Fruit fly (Drosophila melanogaster): ENCODE measurements around the gene Reck.

Reck gene

DNA sequence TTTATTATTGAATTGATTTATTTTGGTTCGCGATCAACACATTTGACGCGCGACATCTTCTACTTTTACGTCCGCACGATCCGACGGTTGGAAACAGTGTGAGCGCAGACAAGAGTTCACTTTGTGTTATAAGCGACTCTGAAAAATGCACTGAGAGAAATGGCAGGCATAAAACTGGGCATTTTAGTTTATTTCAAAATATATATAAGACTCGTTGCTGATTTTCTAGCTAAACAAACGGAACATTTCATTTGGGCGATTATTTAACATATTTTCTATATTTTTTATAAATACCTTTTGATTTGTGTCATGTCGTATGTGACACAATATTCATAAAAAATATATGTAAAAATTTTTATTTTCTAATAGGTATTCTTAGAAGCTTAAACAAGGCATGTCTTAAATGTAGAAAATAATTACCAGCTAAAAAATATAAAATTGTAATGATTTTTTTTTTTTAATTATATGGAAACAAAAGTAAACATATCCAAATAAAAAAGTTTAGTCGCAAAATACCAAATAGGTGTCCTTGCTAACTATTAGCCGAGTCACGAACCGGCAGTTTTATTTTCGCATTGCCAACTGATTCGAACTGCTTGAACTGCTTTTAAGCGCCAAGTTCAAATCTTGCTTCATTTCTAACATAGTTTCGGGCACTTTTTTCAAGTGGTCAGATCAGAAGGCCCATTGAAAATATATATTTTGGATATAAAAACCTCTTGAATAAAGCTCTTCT lies at the start of gene Reck:
Reck (minus strand) TSS at position 106 of the 736 bp plus-strand sequence.
- TF ChIP-seq noc (tag; optimal IDR thresholded peaks at IDR 0.05) = no peak

DNA sequence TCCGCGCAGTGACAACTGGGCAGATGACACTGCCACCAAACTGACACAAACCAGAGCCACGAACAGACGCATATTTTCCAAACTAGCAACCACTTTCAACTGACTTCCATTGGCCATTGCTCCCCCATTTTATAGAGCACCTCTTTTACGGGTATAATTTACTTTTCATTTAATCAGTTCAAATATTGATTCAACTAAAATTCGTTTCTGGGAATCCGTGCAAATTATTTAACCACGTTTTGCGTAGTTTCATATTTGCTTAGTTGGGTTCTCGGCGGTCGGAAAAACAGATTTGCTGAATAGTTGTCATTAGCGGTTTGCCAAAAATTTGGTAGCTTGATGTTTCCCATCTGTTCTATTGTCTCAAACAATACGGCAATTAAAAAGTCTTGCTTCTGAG lies 47.7 kb upstream of the Reck start, which contains the start of gene CG13460:
CG13460 (minus strand) TSS at position 101 of the 400 bp plus-strand sequence.
- no peak for TF ChIP-seq noc (tag; optimal IDR thresholded peaks at IDR 0.05)

DNA sequence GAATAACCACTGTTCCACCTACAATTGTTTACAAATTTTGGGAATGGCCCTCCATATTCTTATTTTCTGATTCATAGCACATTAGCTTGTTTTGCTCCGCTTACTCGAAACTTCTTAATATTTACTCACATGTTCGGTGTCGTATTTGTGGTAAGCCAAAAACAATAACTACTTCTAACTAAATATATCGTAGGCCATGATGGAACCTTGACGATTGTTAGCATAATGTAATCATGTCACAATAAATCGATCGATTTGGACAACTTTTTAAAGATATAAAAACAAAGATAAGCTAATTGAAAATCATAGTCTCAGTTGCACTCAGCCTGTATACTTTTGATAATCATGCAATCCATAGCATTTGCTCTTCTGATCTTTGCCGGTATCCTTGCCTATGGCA lies 40.6 kb upstream of the Reck start, which contains the start of gene EAChm:
EAChm (plus strand) TSS at position 301 of the 400 bp plus-strand sequence.
- no peak for TF ChIP-seq noc (tag; optimal IDR thresholded peaks at IDR 0.05)

- TF ChIP-seq noc (tag; optimal IDR thresholded peaks at IDR 0.05) = no peak
These were observed 40.2 kb upstream of the Reck start, which contains the start of gene CG18649 for dm6 chr3L:15054035-15054434. TSS of gene CG18649 (minus strand) at chr3L:15054135.

dm6 chr3L:15053251-15053650 lies 39.4 kb upstream of the Reck start, which contains the start of gene CG43680:
TSS of gene CG43680 (minus strand) at chr3L:15053351.
- no peak for TF ChIP-seq noc (tag; optimal IDR thresholded peaks at IDR 0.05)

dm6 chr3L:15052390-15052789 lies 38.5 kb upstream of the Reck start, which contains the start of gene CG13461:
TSS of gene CG13461 (minus strand) at chr3L:15052490.
- no peak for TF ChIP-seq noc (tag; optimal IDR thresholded peaks at IDR 0.05)

dm6 chr3L:15051325-15051724 lies 37.5 kb upstream of the Reck start, which contains the start of gene CG43679:
TSS of gene CG43679 (minus strand) at chr3L:15051425.
- TF ChIP-seq noc (tag; optimal IDR thresholded peaks at IDR 0.05) = no peak

dm6 chr3L:15050706-15051105 lies 36.8 kb upstream of the Reck start, which contains the start of gene CG12310:
TSS of gene CG12310 (minus strand) at chr3L:15050806.
- no peak for TF ChIP-seq noc (tag; optimal IDR thresholded peaks at IDR 0.05)

- TF ChIP-seq noc (tag; optimal IDR thresholded peaks at IDR 0.05) = no peak
These were observed 36.2 kb upstream of the Reck start, which contains the start of gene CG18581 for dm6 chr3L:15050109-15050508. TSS of gene CG18581 (minus strand) at chr3L:15050209.

dm6 chr3L:15049395-15049794 lies 35.5 kb upstream of the Reck start, which contains the start of gene CG43678:
TSS of gene CG43678 (minus strand) at chr3L:15049495.
- TF ChIP-seq noc (tag; optimal IDR thresholded peaks at IDR 0.05) = no peak

- no peak for TF ChIP-seq noc (tag; optimal IDR thresholded peaks at IDR 0.05)
These were observed 34.2 kb upstream of the Reck start for dm6 chr3L:15048091-15048490.

DNA sequence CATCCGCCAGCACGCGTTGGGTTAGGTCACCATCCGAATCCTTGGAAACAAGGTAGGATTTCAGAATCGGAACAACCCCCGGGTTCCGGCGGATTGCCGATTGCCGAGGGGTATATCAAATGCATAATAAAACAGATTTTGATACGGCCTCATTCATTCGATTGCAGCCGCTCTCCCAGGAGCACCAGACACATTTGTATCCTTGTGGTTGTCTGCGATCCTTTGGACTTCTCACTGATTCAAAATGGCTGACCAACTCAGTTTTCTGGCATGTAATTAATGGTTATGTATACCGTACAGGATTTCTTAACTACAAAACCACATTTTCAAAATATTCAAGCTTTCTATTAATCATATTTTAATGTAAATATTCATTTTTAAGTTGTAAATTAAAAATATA lies 33.7 kb upstream of the Reck start:
- no peak for TF ChIP-seq noc (tag; optimal IDR thresholded peaks at IDR 0.05)

DNA sequence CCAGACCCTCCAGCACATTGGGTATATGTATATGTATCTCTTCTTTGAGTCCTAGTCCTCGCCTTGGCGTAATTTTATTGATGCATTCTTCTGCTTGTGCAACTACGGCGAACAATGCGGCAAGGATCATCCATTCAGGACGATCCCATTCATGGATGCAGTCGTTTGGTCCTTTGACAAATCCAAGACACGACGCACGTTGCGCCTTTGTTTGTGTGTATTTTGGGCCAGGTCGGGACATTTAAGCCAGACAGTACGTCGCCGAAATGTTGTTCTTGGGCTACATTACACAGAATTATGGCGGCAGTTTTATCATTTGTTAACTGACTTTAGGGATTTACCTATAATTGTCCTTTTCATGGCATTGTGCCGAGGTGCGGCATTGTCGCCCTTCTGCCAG lies 31.3 kb upstream of the Reck start:
- TF ChIP-seq noc (tag; optimal IDR thresholded peaks at IDR 0.05) = no peak

DNA sequence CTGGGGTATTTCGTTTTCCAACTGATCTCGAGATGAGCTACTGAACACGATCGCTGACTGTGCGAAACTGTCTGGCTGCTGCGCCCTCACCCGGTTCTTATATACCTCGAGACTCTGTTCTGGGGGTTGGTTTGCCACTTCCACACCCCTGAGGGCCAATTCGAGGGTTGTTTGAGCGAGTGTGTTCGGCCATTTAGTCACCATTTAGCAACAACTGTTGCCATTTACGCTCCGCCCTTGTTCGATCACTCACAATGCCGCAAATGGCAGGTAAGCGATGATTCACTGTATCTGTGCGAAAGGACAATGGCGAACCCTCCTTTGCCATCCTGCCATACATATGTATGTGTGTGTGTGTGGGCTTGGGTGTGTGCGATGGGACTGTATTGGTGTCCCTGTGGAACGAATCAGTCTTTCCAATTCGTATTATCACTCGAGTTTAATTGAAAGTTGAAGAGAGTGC lies 30.0 kb upstream of the Reck start, which contains the start of gene ind:
ind (minus strand) TSS at position 51 of the 463 bp plus-strand sequence.
- TF ChIP-seq noc (tag; optimal IDR thresholded peaks at IDR 0.05) = no peak

- TF ChIP-seq noc (tag; optimal IDR thresholded peaks at IDR 0.05) = no peak
These were observed 29.6 kb upstream of the Reck start for dm6 chr3L:15043465-15043864.

- no peak for TF ChIP-seq noc (tag; optimal IDR thresholded peaks at IDR 0.05)
These were observed 28.6 kb upstream of the Reck start, which contains the start of gene Rpn12R for dm6 chr3L:15042470-15042869. TSS of gene Rpn12R (minus strand) at chr3L:15042570.

Data from whole organism, larva.